Worm (Caenorhabditis elegans) whole organism, L2 larva: ENCODE measurements around the gene shpk-1.

Experiments used
- ZK546.5 ChIP-seq: sonication (generic microtip); optimal IDR thresholded peaks from 2 replicates; lab custom pipeline; 2017; ENCODE audit warnings: missing biosample characterization, missing genetic modification characterization
- mdl-1 ChIP-seq, 2 experiments: fragments of 150-350 bp in 1 of 2; sonication (generic microtip) in 1 of 2; optimal IDR thresholded peaks; 2 replicates each; lab custom pipeline; 2017; ENCODE audit warnings: missing biosample characterization in 2 of 2, missing genetic modification characterization in 2 of 2
- nhr-12 ChIP-seq: fragments of 150-350 bp; optimal IDR thresholded peaks from 2 replicates; lab custom pipeline; 2014; ENCODE audit warnings: missing biosample characterization, missing genetic modification characterization

DNA sequence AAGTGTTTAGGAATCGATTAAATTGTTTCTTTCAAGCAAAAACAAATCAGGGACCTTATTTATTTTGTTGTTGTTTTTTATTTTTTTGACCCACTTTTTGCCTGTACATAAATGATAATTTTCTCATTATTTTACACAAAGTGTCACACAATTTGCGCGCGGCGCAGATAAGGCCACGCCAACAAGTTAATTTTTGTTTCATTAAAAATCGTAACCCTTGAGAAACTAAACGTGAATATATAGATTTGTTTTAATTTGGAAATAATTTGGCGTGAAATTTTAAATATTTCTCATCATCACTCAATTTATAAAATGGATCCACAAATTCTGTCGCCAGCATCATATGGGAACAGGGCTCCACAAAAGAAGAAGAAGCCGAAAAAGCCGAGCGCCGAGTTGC is 27.3 kb upstream of the shpk-1 start, which contains the start of gene T05D4.5:
- TF ChIP-seq nhr-12 (tag; lab: Kevin White, UChicago) (no peak), mdl-1 (tag; optimal IDR thresholded peaks at IDR 0.05; lab: Kevin White, UChicago) (no peak), ZK546.5 (tag; lab: Kevin White, UChicago) (no peak)
